Worm (Caenorhabditis elegans) whole organism, L2 larva: ENCODE results near the gene sqv-8.

Source experiments
- aly-2 ChIP-seq: fragments of 150-350 bp; optimal IDR thresholded peaks from 2 replicates; lab custom pipeline; 2014; ENCODE audit warnings: missing biosample characterization, missing genetic modification characterization
- ceh-82 ChIP-seq: fragments of 150-350 bp; optimal IDR thresholded peaks from 2 replicates; lab custom pipeline; 2014; ENCODE audit warnings: missing biosample characterization, missing genetic modification characterization
- nhr-11 ChIP-seq: fragments of 150-350 bp; optimal IDR thresholded peaks from 2 replicates; lab custom pipeline; 2014; ENCODE audit warnings: missing biosample characterization, missing genetic modification characterization
- nhr-21 ChIP-seq: fragments of 150-350 bp; optimal IDR thresholded peaks from 2 replicates; lab custom pipeline; 2014; ENCODE audit warnings: missing biosample characterization, missing genetic modification characterization
- skn-1 ChIP-seq: sonication (generic microtip); optimal IDR thresholded peaks from 2 replicates; lab custom pipeline; 2017; ENCODE audit warnings: missing biosample characterization, missing genetic modification characterization
- sma-3 ChIP-seq: sonication (generic microtip); optimal IDR thresholded peaks from 2 replicates; lab custom pipeline; 2016; ENCODE audit warnings: missing genetic modification reagents, missing genetic modification characterization, missing compliant biosample characterization
- sma-9 ChIP-seq, 2 experiments: fragments of 150-350 bp in 1 of 2; sonication (generic microtip) in 1 of 2; optimal IDR thresholded peaks; 2 replicates each; lab custom pipeline; 2014 to 2016; ENCODE audit warnings: missing genetic modification characterization in 2 of 2, mild to moderate bottlenecking in 1 of 2, missing biosample characterization in 1 of 2, missing compliant biosample characterization in 1 of 2, missing genetic modification reagents in 1 of 2, moderate library complexity in 1 of 2
- unc-62 ChIP-seq: fragments of 150-350 bp; optimal IDR thresholded peaks from 2 replicates; lab custom pipeline; 2014; ENCODE audit warnings: missing biosample characterization, missing genetic modification reagents, missing genetic modification characterization

DNA sequence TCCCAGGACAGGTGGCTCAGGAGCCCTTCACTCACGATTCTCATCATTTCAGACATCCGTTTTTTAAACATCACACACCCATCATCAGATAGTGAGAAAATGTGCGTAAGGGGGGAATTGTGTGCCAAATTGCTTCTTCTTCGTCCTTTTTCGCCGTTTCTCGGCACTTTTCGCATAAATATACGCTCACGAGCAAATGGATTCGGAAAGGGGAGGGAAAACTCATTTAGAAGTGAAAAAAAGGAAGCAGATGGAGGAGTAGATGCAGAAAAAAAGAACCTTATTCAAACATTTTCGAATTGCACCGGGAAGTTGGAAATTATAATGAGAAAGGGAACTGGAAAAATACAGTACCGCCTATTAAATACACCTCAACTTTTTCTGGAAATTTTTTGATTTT, 35.3 kb downstream of the sqv-8 start:
- no peak for TF ChIP-seq nhr-11
- no peak for TF ChIP-seq sma-3 (GFP tag; lab: Kevin White, UChicago)
- TF ChIP-seq ceh-82 (tag; lab: Kevin White, UChicago), result no peak
- TF ChIP-seq nhr-21, result no peak
- no peak for TF ChIP-seq aly-2 (tag; lab: Kevin White, UChicago)
- TF ChIP-seq skn-1 (tag; lab: Kevin White, UChicago), result no peak
- no peak for TF ChIP-seq unc-62
- no peak for TF ChIP-seq sma-9 (GFP tag; optimal IDR thresholded peaks at IDR 0.05; lab: Kevin White, UChicago)
- no peak for TF ChIP-seq sma-9 (tag; optimal IDR thresholded peaks at IDR 0.05; lab: Kevin White, UChicago)
